Worm (Caenorhabditis elegans) whole organism, young adult: ENCODE measurements around the gene lec-11.

Experiments
- B0336.3 ChIP-seq: fragments of 200-800 bp; sonication (Bioruptor generic); IDR thresholded peaks from 2 replicates; pipeline ENCODE4 v1.3.6; 2022; ENCODE audit warnings: missing genetic modification characterization, missing compliant biosample characterization
- D2030.7 ChIP-seq: fragments of 200-800 bp; sonication (Bioruptor generic); IDR thresholded peaks from 2 replicates; pipeline ENCODE4 v1.3.6; 2022; ENCODE audit warnings: missing genetic modification reagents, missing genetic modification characterization, missing compliant biosample characterization
- F23B12.7 ChIP-seq: sonication (generic microtip); optimal IDR thresholded peaks from 2 replicates; lab custom pipeline; 2017; ENCODE audit warnings: missing genetic modification characterization, mild to moderate bottlenecking, missing compliant biosample characterization, antibody characterized with exemption, moderate library complexity; ENCODE audit not compliant: insufficient read depth
- F33H1.4 ChIP-seq: fragments of 200-800 bp; sonication (Bioruptor generic); IDR thresholded peaks from 2 replicates; pipeline ENCODE4 v1.3.6; 2022; ENCODE audit warnings: missing genetic modification reagents, missing genetic modification characterization, missing compliant biosample characterization
- F49E8.2 ChIP-seq: sonication (generic microtip); optimal IDR thresholded peaks from 3 replicates; lab custom pipeline; 2017; ENCODE audit warnings: missing genetic modification characterization, mild to moderate bottlenecking, missing compliant biosample characterization, antibody characterized with exemption, moderate library complexity; ENCODE audit not compliant: insufficient read depth
- K11D2.4 ChIP-seq: fragments of 200-800 bp; sonication (Bioruptor generic); IDR thresholded peaks from 2 replicates; pipeline ENCODE4 v1.3.6; 2022; ENCODE audit warnings: missing genetic modification reagents, missing genetic modification characterization, missing compliant biosample characterization
- K12H6.12 ChIP-seq: fragments of 200-800 bp; sonication (Bioruptor generic); optimal IDR thresholded peaks from 2 replicates; lab custom pipeline; 2018; ENCODE audit warnings: mild to moderate bottlenecking, missing genetic modification characterization, missing compliant biosample characterization
- T07F8.4 ChIP-seq: sonication (generic microtip); optimal IDR thresholded peaks from 2 replicates; lab custom pipeline; 2016; ENCODE audit warnings: mild to moderate bottlenecking, missing genetic modification characterization, moderate library complexity, missing compliant biosample characterization
- Y53F4B.3 ChIP-seq: fragments of 200-800 bp; sonication (Bioruptor generic); IDR thresholded peaks from 2 replicates; pipeline ENCODE4 v1.3.6; 2022; ENCODE audit warnings: missing genetic modification reagents, missing genetic modification characterization, missing compliant biosample characterization
- Y95B8A.8 ChIP-seq: fragments of 200-800 bp; sonication (Bioruptor generic); IDR thresholded peaks from 2 replicates; pipeline ENCODE4 v1.3.6; 2022; ENCODE audit warnings: missing genetic modification reagents, missing genetic modification characterization, missing compliant biosample characterization
- ZK185.1 ChIP-seq: sonication (generic microtip); optimal IDR thresholded peaks from 2 replicates; lab custom pipeline; 2016; ENCODE audit warnings: mild to moderate bottlenecking, missing genetic modification characterization, missing compliant biosample characterization; ENCODE audit not compliant: poor library complexity, severe bottlenecking
- akir-1 ChIP-seq: fragments of 200-800 bp; sonication (Bioruptor generic); optimal IDR thresholded peaks from 2 replicates; lab custom pipeline; 2018; ENCODE audit warnings: mild to moderate bottlenecking, missing genetic modification characterization, moderate library complexity, missing compliant biosample characterization
- attf-5 ChIP-seq: fragments of 200-800 bp; sonication (Bioruptor generic); optimal IDR thresholded peaks from 2 replicates; lab custom pipeline; 2018; ENCODE audit warnings: mild to moderate bottlenecking, missing genetic modification characterization, missing compliant biosample characterization
- cebp-1 ChIP-seq, 2 experiments: fragments of 200-800 bp in 1 of 2; sonication (Bioruptor generic) in 1 of 2; sonication (generic microtip) in 1 of 2; IDR thresholded peaks in 1 of 2; optimal IDR thresholded peaks in 1 of 2; 2 replicates each; pipeline versions ENCODE4 v1.3.6 to Lab custom; 2017 to 2022; ENCODE audit warnings: missing compliant biosample characterization in 2 of 2, missing genetic modification characterization in 2 of 2, mild to moderate bottlenecking in 1 of 2, missing genetic modification reagents in 1 of 2, moderate library complexity in 1 of 2
- cebp-2 ChIP-seq: fragments of 200-800 bp; sonication (Bioruptor generic); IDR thresholded peaks from 2 replicates; pipeline ENCODE4 v1.3.6; 2022; ENCODE audit warnings: missing genetic modification characterization, missing compliant biosample characterization
- ceh-100 ChIP-seq: fragments of 200-800 bp; sonication (Bioruptor generic); IDR thresholded peaks from 2 replicates; pipeline ENCODE4 v1.3.6; 2022; ENCODE audit warnings: missing genetic modification reagents, missing genetic modification characterization, missing compliant biosample characterization
- ceh-27 ChIP-seq: fragments of 200-800 bp; sonication (Bioruptor generic); optimal IDR thresholded peaks from 2 replicates; lab custom pipeline; 2018; ENCODE audit warnings: mild to moderate bottlenecking, missing genetic modification characterization, moderate library complexity, missing compliant biosample characterization
- ceh-91 ChIP-seq: fragments of 200-800 bp; sonication (Bioruptor generic); IDR thresholded peaks from 2 replicates; pipeline ENCODE4 v1.3.6; 2022; ENCODE audit warnings: missing genetic modification reagents, missing genetic modification characterization, missing compliant biosample characterization
- dox-1 ChIP-seq: fragments of 200-800 bp; sonication (Bioruptor generic); IDR thresholded peaks from 2 replicates; pipeline ENCODE4 v1.3.6; 2022; ENCODE audit warnings: missing genetic modification reagents, missing genetic modification characterization, missing compliant biosample characterization
- dpl-1 ChIP-seq: fragments of 150-350 bp; optimal IDR thresholded peaks from 2 replicates; lab custom pipeline; 2014; ENCODE audit warnings: missing biosample characterization, missing genetic modification reagents, missing genetic modification characterization
- efl-1 ChIP-seq: fragments of 150-350 bp; optimal IDR thresholded peaks from 2 replicates; lab custom pipeline; 2014; ENCODE audit warnings: missing biosample characterization, missing genetic modification reagents, missing genetic modification characterization
- egrh-3 ChIP-seq: fragments of 200-800 bp; sonication (Bioruptor generic); IDR thresholded peaks from 2 replicates; pipeline ENCODE4 v1.3.6; 2022; ENCODE audit warnings: missing genetic modification reagents, missing genetic modification characterization, missing compliant biosample characterization
- hmg-1.2 ChIP-seq: fragments of 200-800 bp; sonication (Bioruptor generic); IDR thresholded peaks from 2 replicates; pipeline ENCODE4 v1.3.6; 2022; ENCODE audit warnings: missing genetic modification reagents, missing genetic modification characterization, missing compliant biosample characterization
- hsf-1 ChIP-seq: fragments of 200-800 bp; sonication (Bioruptor generic); IDR thresholded peaks from 2 replicates; pipeline ENCODE4 v1.3.6; 2022; ENCODE audit warnings: missing genetic modification reagents, missing genetic modification characterization, missing compliant biosample characterization
- lin-35 ChIP-seq, 3 experiments: fragments of 150-350 bp in 2 of 3; sonication (generic microtip) in 1 of 3; optimal IDR thresholded peaks; 2 replicates each; lab custom pipeline; 2014 to 2018; ENCODE audit warnings: missing biosample characterization in 3 of 3, missing genetic modification characterization in 3 of 3, missing genetic modification reagents in 3 of 3
- lin-40 ChIP-seq: sonication (generic microtip); optimal IDR thresholded peaks from 2 replicates; lab custom pipeline; 2016; ENCODE audit warnings: missing genetic modification characterization, mild to moderate bottlenecking, missing compliant biosample characterization, missing genotype, missing genetic modification reagents
- lin-54 ChIP-seq: fragments of 200-800 bp; sonication (Bioruptor generic); optimal IDR thresholded peaks from 2 replicates; lab custom pipeline; 2018; ENCODE audit warnings: mild to moderate bottlenecking, missing genetic modification characterization, missing compliant biosample characterization
- lsl-1 ChIP-seq: fragments of 200-800 bp; sonication (Bioruptor generic); optimal IDR thresholded peaks from 2 replicates; lab custom pipeline; 2018; ENCODE audit warnings: mild to moderate bottlenecking, missing genetic modification characterization, moderate library complexity, missing compliant biosample characterization
- madf-6 ChIP-seq: fragments of 200-800 bp; sonication (Bioruptor generic); IDR thresholded peaks from 2 replicates; pipeline ENCODE4 v1.3.6; 2022; ENCODE audit warnings: missing genetic modification reagents, missing genetic modification characterization, missing compliant biosample characterization
- mcd-1 ChIP-seq: fragments of 200-800 bp; sonication (Bioruptor generic); IDR thresholded peaks from 2 replicates; pipeline ENCODE4 v1.3.6; 2022; ENCODE audit warnings: missing genetic modification reagents, missing genetic modification characterization, missing compliant biosample characterization
- nhr-120 ChIP-seq: fragments of 200-800 bp; sonication (Bioruptor generic); IDR thresholded peaks from 2 replicates; pipeline ENCODE4 v1.3.6; 2022; ENCODE audit warnings: missing genetic modification characterization, missing compliant biosample characterization
- nhr-80 ChIP-seq: sonication (generic microtip); optimal IDR thresholded peaks from 2 replicates; lab custom pipeline; 2016; ENCODE audit warnings: missing genetic modification characterization, missing compliant biosample characterization
- nhr-90 ChIP-seq: sonication (generic microtip); optimal IDR thresholded peaks from 2 replicates; lab custom pipeline; 2016; ENCODE audit warnings: missing genotype, mild to moderate bottlenecking, missing genetic modification characterization, missing compliant biosample characterization
- pbrm-1 ChIP-seq: fragments of 200-800 bp; sonication (Bioruptor generic); IDR thresholded peaks from 2 replicates; pipeline ENCODE4 v1.3.6; 2022; ENCODE audit warnings: missing genetic modification reagents, missing genetic modification characterization, missing compliant biosample characterization
- pha-4 ChIP-seq: fragments of 150-350 bp; sonication (generic microtip); optimal IDR thresholded peaks from 2 replicates; lab custom pipeline; 2014; ENCODE audit warnings: missing biosample characterization, missing genetic modification reagents, missing genetic modification characterization
- rcor-1 ChIP-seq: fragments of 200-800 bp; sonication (Bioruptor generic); IDR thresholded peaks from 2 replicates; pipeline ENCODE4 v1.3.6; 2022; ENCODE audit warnings: missing genetic modification reagents, missing genetic modification characterization, missing compliant biosample characterization
- rpc-1 ChIP-seq, 2 experiments: fragments of 150-350 bp in 1 of 2; sonication (generic microtip) in 1 of 2; optimal IDR thresholded peaks; 2 replicates each; lab custom pipeline; 2014 to 2018; ENCODE audit warnings: missing biosample characterization in 1 of 2, missing genetic modification characterization in 1 of 2, missing genetic modification reagents in 1 of 2, missing genotype in 1 of 2
- sea-2 ChIP-seq: fragments of 200-800 bp; sonication (Bioruptor generic); IDR thresholded peaks from 2 replicates; pipeline ENCODE4 v1.3.6; 2022; ENCODE audit warnings: missing genetic modification characterization, missing compliant biosample characterization
- snpc-1.3 ChIP-seq: sonication (generic microtip); optimal IDR thresholded peaks from 2 replicates; lab custom pipeline; 2017; ENCODE audit warnings: missing genetic modification characterization, mild to moderate bottlenecking, missing compliant biosample characterization, antibody characterized with exemption, moderate library complexity, missing genotype, missing genetic modification reagents; ENCODE audit not compliant: insufficient read depth
- snpc-3.4 ChIP-seq: sonication (generic microtip); optimal IDR thresholded peaks from 2 replicates; lab custom pipeline; 2017; ENCODE audit warnings: missing genetic modification characterization, mild to moderate bottlenecking, missing compliant biosample characterization, antibody characterized with exemption, moderate library complexity, missing genotype, missing genetic modification reagents
- snpc-4 ChIP-seq, 5 experiments: fragments of 150-350 bp in 1 of 5; sonication (generic microtip) in 4 of 5; optimal IDR thresholded peaks; 2 replicates each; lab custom pipeline; 2014 to 2018; ENCODE audit warnings: missing genetic modification characterization in 5 of 5, missing biosample characterization in 3 of 5, antibody characterized with exemption in 2 of 5, mild to moderate bottlenecking in 2 of 5, missing compliant biosample characterization in 2 of 5, missing genotype in 2 of 5, moderate library complexity in 2 of 5, missing genetic modification reagents in 1 of 5
- tbp1 ChIP-seq: fragments of 200-800 bp; sonication (Bioruptor generic); optimal IDR thresholded peaks from 2 replicates; lab custom pipeline; 2018; ENCODE audit warnings: mild to moderate bottlenecking, missing genetic modification characterization, missing compliant biosample characterization
- tbx-9 ChIP-seq: sonication (generic microtip); optimal IDR thresholded peaks from 2 replicates; lab custom pipeline; 2016; ENCODE audit warnings: borderline replicate concordance, missing genetic modification characterization, inconsistent platforms, missing compliant biosample characterization
- tlf-1 ChIP-seq: fragments of 200-800 bp; sonication (Bioruptor generic); optimal IDR thresholded peaks from 2 replicates; lab custom pipeline; 2018; ENCODE audit warnings: mild to moderate bottlenecking, missing genetic modification characterization, missing compliant biosample characterization
- xnd-1 ChIP-seq: sonication (generic microtip); optimal IDR thresholded peaks from 2 replicates; lab custom pipeline; 2016; ENCODE audit warnings: missing genotype, missing genetic modification reagents, missing genetic modification characterization, missing compliant biosample characterization

lec-11 gene

ce11 chrIV:6585397-6585921 lies 4.5 kb downstream of the lec-11 start, which contains the start of the genes F38A5.2 and dnj-11:
Gene F38A5.2 (minus strand): TSS chrIV:6585400.
Gene dnj-11 (plus strand): TSS chrIV:6585871.
- TF ChIP-seq rpc-1 (optimal IDR thresholded peaks at IDR 0.05; lab: Kevin White, UChicago) (peak; percentile 3), rpc-1 (tag; optimal IDR thresholded peaks at IDR 0.05; lab: Kevin White, UChicago) (no peak), ceh-100 (GFP tag; lab: Robert Waterston, UW) (peak; percentile 54; the same call in 1 of the 2 replicates), xnd-1 (no peak), K12H6.12 (tag; lab: Kevin White, UChicago) (peak; percentile 48), K11D2.4 (GFP tag; lab: Robert Waterston, UW) (no peak), T07F8.4 (tag; lab: Kevin White, UChicago) (no peak), pha-4 (peak; percentile 66), B0336.3 (GFP tag; lab: Robert Waterston, UW) (no peak), egrh-3 (0 out of 2 replicates have a peak, but pooled peaks have one; percentile 24), snpc-1.3 (tag; lab: Kevin White, UChicago) (peak; percentile 42), cebp-2 (GFP tag; lab: Robert Waterston, UW) (no peak), efl-1 (GFP tag; lab: Kevin White, UChicago) (peak; percentile 61), F23B12.7 (tag; lab: Kevin White, UChicago) (peak; percentile 90), nhr-80 (peak; percentile 40), Y95B8A.8 (GFP tag; lab: Robert Waterston, UW) (0 out of 2 replicates have a peak, but pooled peaks have one; percentile 23), mcd-1 (GFP tag; lab: Robert Waterston, UW) (peak; percentile 96), D2030.7 (GFP tag; lab: Robert Waterston, UW) (peak; percentile 69), hmg-1.2 (GFP tag; lab: Robert Waterston, UW) (peak; percentile 95), ZK185.1 (peak; percentile 2), pbrm-1 (GFP tag; lab: Robert Waterston, UW) (peak; percentile 67), snpc-4 (GFP tag; optimal IDR thresholded peaks at IDR 0.05; lab: Kevin White, UChicago) (peak; percentile 45), snpc-4 (tag; optimal IDR thresholded peaks at IDR 0.05; lab: Kevin White, UChicago) (peak in 3 of 4 experiments; percentile 77 to 87 (median 80)), rcor-1 (GFP tag; lab: Robert Waterston, UW) (peak; percentile 38; the same call in 1 of the 2 replicates), lin-54 (GFP tag; lab: Kevin White, UChicago) (peak; percentile 47), sea-2 (no peak), Y53F4B.3 (GFP tag; lab: Robert Waterston, UW) (no peak), ceh-27 (GFP tag; lab: Kevin White, UChicago) (peak; percentile 73), F49E8.2 (tag; lab: Kevin White, UChicago) (peak; percentile 49), tlf-1 (peak; percentile 14), attf-5 (GFP tag; lab: Kevin White, UChicago) (peak; percentile 82), dpl-1 (peak; percentile 25), dox-1 (peak; percentile 76; the same call in 1 of the 2 replicates), tbp1 (GFP tag; lab: Kevin White, UChicago) (peak; percentile 49), lsl-1 (GFP tag; lab: Kevin White, UChicago) (peak; percentile 46), F33H1.4 (GFP tag; lab: Robert Waterston, UW) (0 out of 2 replicates have a peak, but pooled peaks have one; percentile 23), tbx-9 (tag; lab: Kevin White, UChicago) (no peak), cebp-1 (GFP tag; IDR thresholded peaks at IDR 0.05; lab: Robert Waterston, UW) (no peak), cebp-1 (tag; optimal IDR thresholded peaks at IDR 0.05; lab: Kevin White, UChicago) (peak; percentile 75), madf-6 (GFP tag; lab: Robert Waterston, UW) (0 out of 2 replicates have a peak, but pooled peaks have one; percentile 30), hsf-1 (no peak), nhr-90 (tag; lab: Kevin White, UChicago) (no peak), nhr-120 (GFP tag; lab: Robert Waterston, UW) (no peak), lin-35 (GFP tag; optimal IDR thresholded peaks at IDR 0.05; lab: Kevin White, UChicago) (peak in 1 of 3 experiments; percentile 43), lin-40 (tag; lab: Kevin White, UChicago) (peak; percentile 59), snpc-3.4 (tag; lab: Kevin White, UChicago) (no peak), ceh-91 (no peak), akir-1 (GFP tag; lab: Kevin White, UChicago) (no peak)
